Worm (Caenorhabditis elegans): Measurements from ENCODE around the gene srw-97.

DNA sequence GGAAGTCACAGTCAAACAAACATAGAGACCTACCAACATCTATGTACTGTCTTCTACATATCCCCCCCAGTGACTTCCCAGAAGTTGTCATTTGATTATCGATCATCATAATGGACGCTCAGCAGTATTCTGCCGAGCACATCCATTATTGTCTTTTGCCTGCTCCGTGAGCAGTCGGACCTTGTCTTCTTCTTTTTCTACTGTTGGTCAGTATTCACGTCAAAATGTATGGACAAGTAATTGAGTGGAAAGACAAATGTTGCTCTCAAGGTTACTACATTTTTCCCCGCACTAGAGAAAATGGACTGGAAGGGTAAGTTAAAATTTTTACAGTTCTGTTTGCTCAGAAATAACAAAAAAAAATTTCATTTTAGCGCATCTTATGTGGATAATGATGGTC is 13.9 kb downstream of the srw-97 start, which contains the start of gene btb-12:
- TF ChIP-seq tbx-2 (tag; optimal IDR thresholded peaks at IDR 0.05), result no peak
- no peak for TF ChIP-seq C38D4.7 (GFP tag; optimal IDR thresholded peaks at IDR 0.05)
- no peak for TF ChIP-seq K09A11.1 (tag; optimal IDR thresholded peaks at IDR 0.05; ENCODE audit: insufficient read depth)
- no peak for TF ChIP-seq hlh-8 (tag; optimal IDR thresholded peaks at IDR 0.05)
- TF ChIP-seq dve-1 (tag; optimal IDR thresholded peaks at IDR 0.05), result no peak
- no peak for TF ChIP-seq ama-1 (optimal IDR thresholded peaks at IDR 0.05)
- no peak for TF ChIP-seq unc-42 (tag; optimal IDR thresholded peaks at IDR 0.05)
- no peak for TF ChIP-seq pag-3 (tag; optimal IDR thresholded peaks at IDR 0.05; ENCODE audit: borderline replicate concordance)
- no peak for TF ChIP-seq unc-86 (tag; optimal IDR thresholded peaks at IDR 0.05)
- TF ChIP-seq mec-3 (tag; optimal IDR thresholded peaks at IDR 0.05; ENCODE audit: borderline replicate concordance), result no peak
- no peak for TF ChIP-seq hlh-15 (tag; optimal IDR thresholded peaks at IDR 0.05)
- TF ChIP-seq madf-2 (tag; optimal IDR thresholded peaks at IDR 0.05), result no peak
- TF ChIP-seq sox-2 (GFP tag; IDR thresholded peaks at IDR 0.05), result no peak
- no peak for TF ChIP-seq fax-1 (tag; optimal IDR thresholded peaks at IDR 0.05)

Data from whole organism, late embryonic.